Worm (Caenorhabditis elegans) whole organism, young adult: ENCODE data around the gene Y75B8A.19.

Experiments
- B0035.1 ChIP-seq: sonication (generic microtip); optimal IDR thresholded peaks from 2 replicates; lab custom pipeline; 2016; ENCODE audit warnings: missing genetic modification characterization, mild to moderate bottlenecking, missing compliant biosample characterization, missing genotype, missing genetic modification reagents
- B0261.1 ChIP-seq: sonication (generic microtip); optimal IDR thresholded peaks from 2 replicates; lab custom pipeline; 2016; ENCODE audit warnings: mild to moderate bottlenecking, missing genetic modification characterization, moderate library complexity, missing compliant biosample characterization
- F22D6.2 ChIP-seq: sonication (generic microtip); optimal IDR thresholded peaks from 2 replicates; lab custom pipeline; 2016; ENCODE audit warnings: mild to moderate bottlenecking, missing genetic modification characterization, missing compliant biosample characterization
- F37B4.10 ChIP-seq: fragments of 200-800 bp; sonication (Bioruptor generic); IDR thresholded peaks from 2 replicates; pipeline ENCODE4 v1.3.6; 2022; ENCODE audit warnings: missing genetic modification characterization, missing compliant biosample characterization
- F52B5.7 ChIP-seq: sonication (generic microtip); optimal IDR thresholded peaks from 2 replicates; lab custom pipeline; 2016; ENCODE audit warnings: mild to moderate bottlenecking, missing genetic modification characterization, missing compliant biosample characterization
- F57A8.1 ChIP-seq: fragments of 200-800 bp; sonication (Bioruptor generic); optimal IDR thresholded peaks from 2 replicates; lab custom pipeline; 2018; ENCODE audit warnings: mild to moderate bottlenecking, missing genetic modification characterization, moderate library complexity, missing compliant biosample characterization
- K11D2.4 ChIP-seq: fragments of 200-800 bp; sonication (Bioruptor generic); IDR thresholded peaks from 2 replicates; pipeline ENCODE4 v1.3.6; 2022; ENCODE audit warnings: missing genetic modification reagents, missing genetic modification characterization, missing compliant biosample characterization
- K12H6.12 ChIP-seq: fragments of 200-800 bp; sonication (Bioruptor generic); optimal IDR thresholded peaks from 2 replicates; lab custom pipeline; 2018; ENCODE audit warnings: mild to moderate bottlenecking, missing genetic modification characterization, missing compliant biosample characterization
- T26A5.8 ChIP-seq: sonication (generic microtip); optimal IDR thresholded peaks from 2 replicates; lab custom pipeline; 2016; ENCODE audit warnings: missing genetic modification characterization, missing compliant biosample characterization
- Y53F4B.3 ChIP-seq: fragments of 200-800 bp; sonication (Bioruptor generic); IDR thresholded peaks from 2 replicates; pipeline ENCODE4 v1.3.6; 2022; ENCODE audit warnings: missing genetic modification reagents, missing genetic modification characterization, missing compliant biosample characterization
- Y67H2A.10 ChIP-seq: fragments of 200-800 bp; sonication (Bioruptor generic); conservative IDR thresholded peaks from 2 replicates; pipeline ENCODE4 v1.3.6; 2022; ENCODE audit warnings: missing genetic modification reagents, missing genetic modification characterization, missing compliant biosample characterization
- Y79H2A.3 ChIP-seq: fragments of 200-800 bp; sonication (Bioruptor generic); conservative IDR thresholded peaks from 2 replicates; pipeline ENCODE4 v1.3.6; 2022; ENCODE audit warnings: missing genetic modification reagents, missing genetic modification characterization, missing compliant biosample characterization
- akir-1 ChIP-seq: fragments of 200-800 bp; sonication (Bioruptor generic); optimal IDR thresholded peaks from 2 replicates; lab custom pipeline; 2018; ENCODE audit warnings: mild to moderate bottlenecking, missing genetic modification characterization, moderate library complexity, missing compliant biosample characterization
- aptf-2 ChIP-seq: fragments of 200-800 bp; sonication (Bioruptor generic); conservative IDR thresholded peaks from 2 replicates; pipeline ENCODE4 v1.3.6; 2022; ENCODE audit warnings: missing genetic modification reagents, missing genetic modification characterization, missing compliant biosample characterization
- atf-7 ChIP-seq: sonication (generic microtip); optimal IDR thresholded peaks from 2 replicates; lab custom pipeline; 2017; ENCODE audit warnings: mild to moderate bottlenecking, missing genetic modification characterization, missing compliant biosample characterization
- athp-1 ChIP-seq: sonication (generic microtip); optimal IDR thresholded peaks from 2 replicates; lab custom pipeline; 2017; ENCODE audit warnings: mild to moderate bottlenecking, missing genetic modification characterization, missing compliant biosample characterization
- attf-3 ChIP-seq: fragments of 200-800 bp; sonication (Bioruptor generic); conservative IDR thresholded peaks from 2 replicates; pipeline ENCODE4 v1.3.6; 2022; ENCODE audit warnings: missing genetic modification reagents, missing genetic modification characterization, missing compliant biosample characterization
- attf-6 ChIP-seq: fragments of 200-800 bp; sonication (Bioruptor generic); IDR thresholded peaks from 2 replicates; pipeline ENCODE4 v1.3.6; 2022; ENCODE audit warnings: missing genetic modification reagents, missing genetic modification characterization, missing compliant biosample characterization
- bed-1 ChIP-seq: fragments of 200-800 bp; sonication (Bioruptor generic); IDR thresholded peaks from 2 replicates; pipeline ENCODE4 v1.3.6; 2022; ENCODE audit warnings: missing genetic modification reagents, missing genetic modification characterization, missing compliant biosample characterization
- ccch-3 ChIP-seq: fragments of 200-800 bp; sonication (Bioruptor generic); optimal IDR thresholded peaks from 2 replicates; lab custom pipeline; 2018; ENCODE audit warnings: mild to moderate bottlenecking, missing genetic modification characterization, missing compliant biosample characterization
- ceh-91 ChIP-seq: fragments of 200-800 bp; sonication (Bioruptor generic); IDR thresholded peaks from 2 replicates; pipeline ENCODE4 v1.3.6; 2022; ENCODE audit warnings: missing genetic modification reagents, missing genetic modification characterization, missing compliant biosample characterization
- efl-1 ChIP-seq: fragments of 150-350 bp; optimal IDR thresholded peaks from 2 replicates; lab custom pipeline; 2014; ENCODE audit warnings: missing biosample characterization, missing genetic modification reagents, missing genetic modification characterization
- egl-44 ChIP-seq: fragments of 200-800 bp; sonication (Bioruptor generic); IDR thresholded peaks from 2 replicates; pipeline ENCODE4 v1.3.6; 2022; ENCODE audit warnings: missing genetic modification reagents, missing genetic modification characterization, missing compliant biosample characterization
- ekl-4 ChIP-seq: fragments of 200-800 bp; sonication (Bioruptor generic); IDR thresholded peaks from 2 replicates; pipeline ENCODE4 v1.3.6; 2022; ENCODE audit warnings: missing genetic modification reagents, missing genetic modification characterization, missing compliant biosample characterization
- gei-17 ChIP-seq: fragments of 200-800 bp; sonication (Bioruptor generic); optimal IDR thresholded peaks from 2 replicates; lab custom pipeline; 2018; ENCODE audit warnings: mild to moderate bottlenecking, missing genetic modification characterization, missing compliant biosample characterization
- hmg-20 ChIP-seq: fragments of 200-800 bp; sonication (Bioruptor generic); IDR thresholded peaks from 2 replicates; pipeline ENCODE4 v1.3.6; 2022; ENCODE audit warnings: missing genetic modification reagents, missing genetic modification characterization, missing compliant biosample characterization
- hrde-1 ChIP-seq: sonication (generic microtip); optimal IDR thresholded peaks from 2 replicates; lab custom pipeline; 2016; ENCODE audit warnings: missing genetic modification characterization, mild to moderate bottlenecking, missing compliant biosample characterization, moderate library complexity, missing genotype, missing genetic modification reagents, borderline replicate concordance
- lin-35 ChIP-seq, 3 experiments: fragments of 150-350 bp in 2 of 3; sonication (generic microtip) in 1 of 3; optimal IDR thresholded peaks; 2 replicates each; lab custom pipeline; 2014 to 2018; ENCODE audit warnings: missing biosample characterization in 3 of 3, missing genetic modification characterization in 3 of 3, missing genetic modification reagents in 3 of 3
- lin-40 ChIP-seq: sonication (generic microtip); optimal IDR thresholded peaks from 2 replicates; lab custom pipeline; 2016; ENCODE audit warnings: missing genetic modification characterization, mild to moderate bottlenecking, missing compliant biosample characterization, missing genotype, missing genetic modification reagents
- lir-1 ChIP-seq: fragments of 200-800 bp; sonication (Bioruptor generic); conservative IDR thresholded peaks from 2 replicates; pipeline ENCODE4 v1.3.6; 2022; ENCODE audit warnings: missing genetic modification reagents, missing genetic modification characterization, missing compliant biosample characterization
- madf-10 ChIP-seq: sonication (generic microtip); optimal IDR thresholded peaks from 2 replicates; lab custom pipeline; 2016; ENCODE audit warnings: mild to moderate bottlenecking, missing genetic modification characterization, missing compliant biosample characterization
- madf-6 ChIP-seq: fragments of 200-800 bp; sonication (Bioruptor generic); IDR thresholded peaks from 2 replicates; pipeline ENCODE4 v1.3.6; 2022; ENCODE audit warnings: missing genetic modification reagents, missing genetic modification characterization, missing compliant biosample characterization
- mes-4 ChIP-seq: sonication (generic microtip); optimal IDR thresholded peaks from 2 replicates; lab custom pipeline; 2016; ENCODE audit warnings: missing genotype, missing genetic modification characterization, missing compliant biosample characterization
- nfya-2 ChIP-seq: fragments of 200-800 bp; sonication (Bioruptor generic); IDR thresholded peaks from 2 replicates; pipeline ENCODE4 v1.3.6; 2022; ENCODE audit warnings: missing genetic modification reagents, missing genetic modification characterization, missing compliant biosample characterization
- nhr-120 ChIP-seq: fragments of 200-800 bp; sonication (Bioruptor generic); IDR thresholded peaks from 2 replicates; pipeline ENCODE4 v1.3.6; 2022; ENCODE audit warnings: missing genetic modification characterization, missing compliant biosample characterization
- rcor-1 ChIP-seq: fragments of 200-800 bp; sonication (Bioruptor generic); IDR thresholded peaks from 2 replicates; pipeline ENCODE4 v1.3.6; 2022; ENCODE audit warnings: missing genetic modification reagents, missing genetic modification characterization, missing compliant biosample characterization
- rpc-1 ChIP-seq, 2 experiments: fragments of 150-350 bp in 1 of 2; sonication (generic microtip) in 1 of 2; optimal IDR thresholded peaks; 2 replicates each; lab custom pipeline; 2014 to 2018; ENCODE audit warnings: missing biosample characterization in 1 of 2, missing genetic modification characterization in 1 of 2, missing genetic modification reagents in 1 of 2, missing genotype in 1 of 2
- sea-2 ChIP-seq: fragments of 200-800 bp; sonication (Bioruptor generic); IDR thresholded peaks from 2 replicates; pipeline ENCODE4 v1.3.6; 2022; ENCODE audit warnings: missing genetic modification characterization, missing compliant biosample characterization
- snpc-3.4 ChIP-seq: sonication (generic microtip); optimal IDR thresholded peaks from 2 replicates; lab custom pipeline; 2017; ENCODE audit warnings: missing genetic modification characterization, mild to moderate bottlenecking, missing compliant biosample characterization, antibody characterized with exemption, moderate library complexity, missing genotype, missing genetic modification reagents
- snpc-4 ChIP-seq, 5 experiments: fragments of 150-350 bp in 1 of 5; sonication (generic microtip) in 4 of 5; optimal IDR thresholded peaks; 2 replicates each; lab custom pipeline; 2014 to 2018; ENCODE audit warnings: missing genetic modification characterization in 5 of 5, missing biosample characterization in 3 of 5, antibody characterized with exemption in 2 of 5, mild to moderate bottlenecking in 2 of 5, missing compliant biosample characterization in 2 of 5, missing genotype in 2 of 5, moderate library complexity in 2 of 5, missing genetic modification reagents in 1 of 5
- sptf-2 ChIP-seq: fragments of 200-800 bp; sonication (Bioruptor generic); optimal IDR thresholded peaks from 2 replicates; lab custom pipeline; 2018; ENCODE audit warnings: mild to moderate bottlenecking, missing genetic modification characterization, missing compliant biosample characterization
- unc-62 ChIP-seq: fragments of 150-350 bp; optimal IDR thresholded peaks from 2 replicates; lab custom pipeline; 2014; ENCODE audit warnings: missing biosample characterization, missing genetic modification reagents, missing genetic modification characterization
- xnd-1 ChIP-seq: sonication (generic microtip); optimal IDR thresholded peaks from 2 replicates; lab custom pipeline; 2016; ENCODE audit warnings: missing genotype, missing genetic modification reagents, missing genetic modification characterization, missing compliant biosample characterization
- zim-3 ChIP-seq: sonication (generic microtip); optimal IDR thresholded peaks from 2 replicates; lab custom pipeline; 2017; ENCODE audit warnings: mild to moderate bottlenecking, missing genetic modification characterization, moderate library complexity, missing compliant biosample characterization
- ztf-18 ChIP-seq: sonication (generic microtip); optimal IDR thresholded peaks from 2 replicates; lab custom pipeline; 2016; ENCODE audit warnings: missing genotype, mild to moderate bottlenecking, missing genetic modification characterization, missing compliant biosample characterization
- ztf-25 ChIP-seq: fragments of 200-800 bp; sonication (Bioruptor generic); IDR thresholded peaks from 2 replicates; pipeline ENCODE4 v1.3.6; 2022; ENCODE audit warnings: missing genetic modification reagents, missing genetic modification characterization, missing compliant biosample characterization
- ztf-26 ChIP-seq: sonication (generic microtip); optimal IDR thresholded peaks from 2 replicates; lab custom pipeline; 2017; ENCODE audit warnings: missing genetic modification characterization, missing compliant biosample characterization
- ztf-3 ChIP-seq: fragments of 200-800 bp; sonication (Bioruptor generic); optimal IDR thresholded peaks from 2 replicates; lab custom pipeline; 2018; ENCODE audit warnings: mild to moderate bottlenecking, missing genetic modification characterization, missing compliant biosample characterization
- ztf-6 ChIP-seq: fragments of 200-800 bp; sonication (Bioruptor generic); IDR thresholded peaks from 2 replicates; pipeline ENCODE4 v1.3.6; 2022; ENCODE audit warnings: missing genetic modification reagents, missing genetic modification characterization, missing compliant biosample characterization

Y75B8A.19 gene

ce11 chrIII:12225234-12225633 lies 1.2 kb upstream of the Y75B8A.19 start, which contains the start of gene gmn-1 (continued):
- TF ChIP-seq athp-1 (tag; lab: Kevin White, UChicago) (peak; percentile 53), gei-17 (GFP tag; lab: Kevin White, UChicago) (no peak), zim-3 (tag; lab: Kevin White, UChicago) (no peak), hmg-20 (GFP tag; lab: Robert Waterston, UW) (no peak), aptf-2 (GFP tag; lab: Robert Waterston, UW) (no peak), ceh-91 (GFP tag; lab: Robert Waterston, UW) (peak; percentile 87), snpc-3.4 (tag; lab: Kevin White, UChicago) (peak; percentile 53), T26A5.8 (tag; lab: Kevin White, UChicago) (no peak), attf-6 (GFP tag; lab: Robert Waterston, UW) (no peak), ztf-18 (no peak), mes-4 (tag; lab: Kevin White, UChicago) (no peak), hrde-1 (tag; lab: Kevin White, UChicago) (no peak), efl-1 (GFP tag; lab: Kevin White, UChicago) (peak; percentile 91), ccch-3 (GFP tag; lab: Kevin White, UChicago) (no peak), rpc-1 (optimal IDR thresholded peaks at IDR 0.05; lab: Kevin White, UChicago) (no peak), rpc-1 (tag; optimal IDR thresholded peaks at IDR 0.05; lab: Kevin White, UChicago) (no peak), akir-1 (GFP tag; lab: Kevin White, UChicago) (no peak), nfya-2 (GFP tag; lab: Robert Waterston, UW) (no peak), bed-1 (GFP tag; lab: Robert Waterston, UW) (no peak), F22D6.2 (tag; lab: Kevin White, UChicago) (no peak), ztf-3 (no peak), rcor-1 (GFP tag; lab: Robert Waterston, UW) (peak; percentile 67), F52B5.7 (no peak), B0035.1 (tag; lab: Kevin White, UChicago) (no peak), B0261.1 (tag; lab: Kevin White, UChicago) (no peak), lin-40 (tag; lab: Kevin White, UChicago) (no peak), egl-44 (GFP tag; lab: Robert Waterston, UW) (no peak), F37B4.10 (GFP tag; lab: Robert Waterston, UW) (no peak), ztf-26 (tag; lab: Kevin White, UChicago) (no peak), Y79H2A.3 (GFP tag; lab: Robert Waterston, UW) (0 out of 2 replicates have a peak, but pooled peaks have one; percentile 23), unc-62 (GFP tag; lab: Kevin White, UChicago) (no peak), snpc-4 (GFP tag; optimal IDR thresholded peaks at IDR 0.05; lab: Kevin White, UChicago) (no peak), snpc-4 (tag; optimal IDR thresholded peaks at IDR 0.05; lab: Kevin White, UChicago) (peak in 1 of 4 experiments; percentile 23), xnd-1 (tag; lab: Kevin White, UChicago) (peak; percentile 90), lir-1 (GFP tag; lab: Robert Waterston, UW) (no peak), K12H6.12 (tag; lab: Kevin White, UChicago) (no peak), madf-6 (GFP tag; lab: Robert Waterston, UW) (peak; percentile 94), nhr-120 (GFP tag; lab: Robert Waterston, UW) (no peak), F57A8.1 (GFP tag; lab: Kevin White, UChicago) (no peak), attf-3 (GFP tag; lab: Robert Waterston, UW) (no peak), Y53F4B.3 (GFP tag; lab: Robert Waterston, UW) (no peak), ztf-25 (GFP tag; lab: Robert Waterston, UW) (no peak), ztf-6 (no peak), sea-2 (GFP tag; lab: Robert Waterston, UW) (no peak), K11D2.4 (no peak), Y67H2A.10 (GFP tag; lab: Robert Waterston, UW) (no peak), atf-7 (tag; lab: Kevin White, UChicago) (no peak), ekl-4 (GFP tag; lab: Robert Waterston, UW) (peak; percentile 44; the same call in 1 of the 2 replicates), lin-35 (GFP tag; optimal IDR thresholded peaks at IDR 0.05; lab: Kevin White, UChicago) (peak in 1 of 3 experiments; percentile 26), madf-10 (no peak), sptf-2 (GFP tag; lab: Kevin White, UChicago) (no peak)
